Fruit fly (Drosophila melanogaster): Measurements from ENCODE around the gene CG14657.

DNA sequence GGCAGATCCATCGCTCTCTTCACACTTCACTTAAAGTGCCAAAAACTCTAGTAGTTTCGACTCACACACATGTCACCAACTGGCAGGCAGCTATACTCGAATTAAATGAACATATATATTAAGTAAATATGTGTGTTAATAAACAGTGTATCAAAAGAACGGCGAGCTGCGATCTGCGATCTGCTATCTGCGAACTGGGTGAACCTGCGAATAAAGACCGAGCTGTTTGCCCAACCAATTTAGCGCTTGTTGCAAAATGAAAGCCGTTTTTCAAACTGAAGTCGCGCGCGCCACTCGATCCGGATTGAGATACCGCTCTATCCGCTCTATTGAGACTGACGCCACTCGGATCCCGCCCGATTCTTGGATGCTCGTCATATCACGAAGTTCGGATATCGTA is 48.1 kb downstream of the CG14657 start, which contains the start of gene CG44098:
- TF ChIP-seq CG8478 (optimal IDR thresholded peaks at IDR 0.05) (no peak), CTCF (optimal IDR thresholded peaks at IDR 0.05) (no peak)
